Worm (Caenorhabditis elegans) whole organism, L2 larva: ENCODE results near the gene tra-2.

Experiments
- R02D3.7 ChIP-seq: fragments of 150-350 bp; optimal IDR thresholded peaks from 2 replicates; lab custom pipeline; 2014; ENCODE audit warnings: missing biosample characterization, missing genetic modification characterization
- lin-39 ChIP-seq: fragments of 150-350 bp; optimal IDR thresholded peaks from 2 replicates; lab custom pipeline; 2014; ENCODE audit warnings: missing biosample characterization, missing genetic modification reagents, missing genetic modification characterization
- mbf-1 ChIP-seq: sonication (generic microtip); optimal IDR thresholded peaks from 2 replicates; lab custom pipeline; 2017; ENCODE audit warnings: missing biosample characterization, missing genetic modification characterization
- unc-39 ChIP-seq: fragments of 150-350 bp; optimal IDR thresholded peaks from 2 replicates; lab custom pipeline; 2014; ENCODE audit warnings: missing biosample characterization, missing genetic modification characterization
- ztf-1 ChIP-seq: fragments of 200-800 bp; sonication (Bioruptor generic); conservative IDR thresholded peaks from 2 replicates; pipeline ENCODE4 v1.3.6; 2022; ENCODE audit warnings: missing genetic modification characterization, missing compliant biosample characterization

- no peak for TF ChIP-seq lin-39 (tag; lab: Kevin White, UChicago)
- no peak for TF ChIP-seq mbf-1 (tag; lab: Kevin White, UChicago)
- TF ChIP-seq ztf-1 (GFP tag; lab: Robert Waterston, UW): no peak
- no peak for TF ChIP-seq unc-39
- TF ChIP-seq R02D3.7: peak; percentile 64
Measured at ce11 chrII:6967618-6968017, 2.1 kb upstream of the tra-2 start, which contains the start of gene eif-2Bgamma.
